Worm (Caenorhabditis elegans): ENCODE measurements around the gene aldo-1.

DNA sequence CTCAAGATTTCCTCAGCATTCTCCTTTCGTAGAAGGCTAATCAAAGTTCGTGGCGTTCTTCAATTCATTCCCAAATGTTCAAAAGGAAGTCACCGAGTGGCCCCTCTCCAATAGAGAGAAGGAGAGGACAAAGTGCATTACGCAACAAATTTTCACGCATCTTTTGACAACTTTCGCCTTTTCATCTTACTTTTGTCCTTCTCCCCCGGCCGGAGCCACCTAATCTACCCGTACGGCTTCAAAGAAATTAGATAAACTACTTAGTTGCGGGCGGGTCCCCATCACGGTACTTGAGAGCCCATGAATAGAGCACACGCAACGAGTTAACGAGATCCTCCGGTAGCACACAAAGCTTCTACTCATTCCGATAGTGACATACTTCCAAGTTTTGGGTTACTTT lies 38.0 kb downstream of the aldo-1 start:
- TF ChIP-seq nhr-11 (tag; optimal IDR thresholded peaks at IDR 0.05), result no peak
- TF ChIP-seq nfya-1 (tag; optimal IDR thresholded peaks at IDR 0.05; ENCODE audit: insufficient read depth), result no peak
- no peak for TF ChIP-seq unc-39 (tag; optimal IDR thresholded peaks at IDR 0.05)
- no peak for TF ChIP-seq pha-4 (tag; optimal IDR thresholded peaks at IDR 0.05)
- no peak for TF ChIP-seq tbx-2 (tag; optimal IDR thresholded peaks at IDR 0.05)

All from whole organism, L3 larva.